Fruit fly (Drosophila melanogaster) whole organism, embryonic: ENCODE results near the gene HP1b.

Experiments used
- ATbp ChIP-seq: fragments of 200-800 bp; sonication (Bioruptor generic); optimal IDR thresholded peaks from 2 replicates; lab custom pipeline; 2017; ENCODE audit warnings: missing biosample characterization, mild to moderate bottlenecking, missing genetic modification characterization, missing genetic modification reagents
- Antp ChIP-seq: fragments of 200-800 bp; sonication (Bioruptor generic); optimal IDR thresholded peaks from 3 replicates; lab custom pipeline; 2016; ENCODE audit warnings: missing biosample characterization, missing genetic modification characterization
- B-H1 ChIP-seq: fragments of 200-800 bp; sonication (Bioruptor generic); IDR thresholded peaks from 3 replicates; pipeline ENCODE4 v1.3.6; 2022; ENCODE audit warnings: missing biosample characterization, missing genetic modification characterization
- Blimp-1 ChIP-seq: fragments of 200-800 bp; sonication (Bioruptor generic); optimal IDR thresholded peaks from 3 replicates; lab custom pipeline; 2018; ENCODE audit warnings: missing biosample characterization, missing genetic modification characterization, mild to moderate bottlenecking, moderate library complexity, missing genetic modification reagents
- CG10366 ChIP-seq: fragments of 200-800 bp; sonication (Bioruptor generic); IDR thresholded peaks from 2 replicates; pipeline ENCODE4 v1.3.6; 2022; ENCODE audit warnings: missing biosample characterization, missing genetic modification characterization
- CG10462 ChIP-seq: fragments of 200-800 bp; sonication (Bioruptor generic); optimal IDR thresholded peaks from 2 replicates; lab custom pipeline; 2016; ENCODE audit warnings: missing biosample characterization, missing genetic modification characterization
- CG11398 ChIP-seq: fragments of 200-800 bp; sonication (Bioruptor generic); optimal IDR thresholded peaks from 2 replicates; lab custom pipeline; 2016; ENCODE audit warnings: missing biosample characterization, missing genetic modification characterization
- CG1233 ChIP-seq: fragments of 200-800 bp; sonication (Bioruptor generic); optimal IDR thresholded peaks from 4 replicates; lab custom pipeline; 2018; ENCODE audit warnings: missing biosample characterization, mild to moderate bottlenecking, missing genetic modification characterization
- CG12769 ChIP-seq: fragments of 200-800 bp; sonication (Bioruptor generic); optimal IDR thresholded peaks from 2 replicates; lab custom pipeline; 2019; ENCODE audit warnings: missing biosample characterization, mild to moderate bottlenecking, missing genetic modification characterization, moderate library complexity
- CG14441 ChIP-seq: fragments of 200-800 bp; sonication (Bioruptor generic); IDR thresholded peaks from 2 replicates; pipeline ENCODE4 v1.3.6; 2022; ENCODE audit warnings: missing biosample characterization, missing genetic modification characterization
- CG15696 ChIP-seq: fragments of 200-800 bp; sonication (Bioruptor generic); optimal IDR thresholded peaks from 2 replicates; lab custom pipeline; 2019; ENCODE audit warnings: missing biosample characterization, mild to moderate bottlenecking, missing genetic modification characterization, moderate library complexity
- CG16779 ChIP-seq: fragments of 200-800 bp; sonication (Bioruptor generic); IDR thresholded peaks from 2 replicates; pipeline ENCODE4 v1.3.6; 2022; ENCODE audit warnings: missing biosample characterization, missing genetic modification characterization
- CG17612 ChIP-seq: fragments of 200-800 bp; sonication (Bioruptor generic); IDR thresholded peaks from 2 replicates; pipeline ENCODE4 v1.3.6; 2022; ENCODE audit warnings: missing biosample characterization, missing genetic modification characterization
- CG2199 ChIP-seq: fragments of 200-800 bp; sonication (Bioruptor generic); IDR thresholded peaks from 3 replicates; pipeline ENCODE4 v1.3.6; 2022; ENCODE audit warnings: missing biosample characterization, missing genetic modification characterization
- CG4360 ChIP-seq: fragments of 200-800 bp; sonication (Bioruptor generic); IDR thresholded peaks from 2 replicates; pipeline ENCODE4 v1.3.6; 2022; ENCODE audit warnings: missing biosample characterization, missing genetic modification characterization
- CG4404 ChIP-seq: fragments of 200-800 bp; sonication (Bioruptor generic); IDR thresholded peaks from 2 replicates; pipeline ENCODE4 v1.3.6; 2022; ENCODE audit warnings: missing biosample characterization, missing genetic modification characterization
- CG6689 ChIP-seq: fragments of 200-800 bp; sonication (Bioruptor generic); IDR thresholded peaks from 2 replicates; pipeline ENCODE4 v1.3.6; 2022; ENCODE audit warnings: missing biosample characterization, missing genetic modification characterization
- CG7839 ChIP-seq: fragments of 200-800 bp; sonication (Bioruptor generic); optimal IDR thresholded peaks from 3 replicates; lab custom pipeline; 2018; ENCODE audit warnings: missing biosample characterization, mild to moderate bottlenecking, missing genetic modification characterization, moderate library complexity
- Chrac-16 ChIP-seq: fragments of 200-800 bp; sonication (Bioruptor generic); optimal IDR thresholded peaks from 3 replicates; lab custom pipeline; 2016; ENCODE audit warnings: missing biosample characterization, missing genetic modification characterization
- CrebB ChIP-seq: fragments of 200-800 bp; sonication (Bioruptor generic); optimal IDR thresholded peaks from 3 replicates; lab custom pipeline; 2018; ENCODE audit warnings: missing biosample characterization, mild to moderate bottlenecking, missing genetic modification characterization
- D19B ChIP-seq: fragments of 200-800 bp; sonication (Bioruptor generic); optimal IDR thresholded peaks from 2 replicates; lab custom pipeline; 2017; ENCODE audit warnings: missing biosample characterization, mild to moderate bottlenecking, missing genetic modification characterization
- Dip3 ChIP-seq: fragments of 200-800 bp; sonication (Bioruptor generic); optimal IDR thresholded peaks from 3 replicates; lab custom pipeline; 2016; ENCODE audit warnings: missing biosample characterization, missing genetic modification characterization
- Doc3 ChIP-seq: fragments of 200-800 bp; sonication (Bioruptor generic); IDR thresholded peaks from 3 replicates; pipeline ENCODE4 v1.3.6; 2022; ENCODE audit warnings: missing biosample characterization, missing genetic modification characterization; ENCODE audit not compliant: partially characterized antibody
- Dp ChIP-seq: fragments of 200-800 bp; sonication (Bioruptor generic); optimal IDR thresholded peaks from 2 replicates; lab custom pipeline; 2018; ENCODE audit warnings: missing biosample characterization, mild to moderate bottlenecking, missing genetic modification characterization, moderate library complexity
- Med ChIP-seq: fragments of 200-800 bp; sonication (Bioruptor generic); peaks from one replicate; lab custom pipeline; 2016; ENCODE audit warnings: missing biosample characterization, missing genetic modification characterization, mild to moderate bottlenecking, inconsistent platforms, moderate library complexity
- Mrtf ChIP-seq: fragments of 200-800 bp; sonication (Bioruptor generic); IDR thresholded peaks from 3 replicates; pipeline ENCODE4 v1.3.6; 2022; ENCODE audit warnings: missing biosample characterization, missing genetic modification characterization
- Oli ChIP-seq: fragments of 200-800 bp; sonication (Bioruptor generic); optimal IDR thresholded peaks from 2 replicates; lab custom pipeline; 2018; ENCODE audit warnings: missing biosample characterization, mild to moderate bottlenecking, missing genetic modification characterization, moderate library complexity
- YL-1 ChIP-seq: fragments of 200-800 bp; sonication (Bioruptor generic); optimal IDR thresholded peaks from 3 replicates; lab custom pipeline; 2017; ENCODE audit warnings: missing biosample characterization, mild to moderate bottlenecking, missing genetic modification characterization
- bcd ChIP-seq: fragments of 200-800 bp; sonication (Bioruptor generic); optimal IDR thresholded peaks from 2 replicates; lab custom pipeline; 2017; ENCODE audit warnings: missing biosample characterization, mild to moderate bottlenecking, missing genetic modification characterization
- br ChIP-seq: fragments of >200 bp; optimal IDR thresholded peaks from 2 replicates; lab custom pipeline; 2017
- chn ChIP-seq: fragments of 200-800 bp; sonication (Bioruptor generic); optimal IDR thresholded peaks from 2 replicates; lab custom pipeline; 2016; ENCODE audit warnings: missing biosample characterization, missing genetic modification characterization
- dmrt99B ChIP-seq: fragments of 200-800 bp; sonication (Bioruptor generic); optimal IDR thresholded peaks from 2 replicates; lab custom pipeline; 2018; ENCODE audit warnings: missing biosample characterization, mild to moderate bottlenecking, missing genetic modification characterization, moderate library complexity
- ems ChIP-seq: fragments of 200-800 bp; sonication (Bioruptor generic); optimal IDR thresholded peaks from 3 replicates; lab custom pipeline; 2016; ENCODE audit warnings: missing biosample characterization, missing genetic modification characterization
- en ChIP-seq: fragments of 200-800 bp; sonication (Bioruptor generic); optimal IDR thresholded peaks from 2 replicates; lab custom pipeline; 2016; ENCODE audit warnings: missing biosample characterization, missing genetic modification characterization
- gsb ChIP-seq: fragments of 200-800 bp; sonication (Bioruptor generic); IDR thresholded peaks from 2 replicates; pipeline ENCODE4 v1.3.6; 2022; ENCODE audit warnings: missing biosample characterization, missing genetic modification characterization
- gsb-n ChIP-seq: fragments of 200-800 bp; sonication (Bioruptor generic); optimal IDR thresholded peaks from 3 replicates; lab custom pipeline; 2018; ENCODE audit warnings: missing biosample characterization, mild to moderate bottlenecking, missing genetic modification characterization
- hkb ChIP-seq, 2 experiments: fragments of 200-800 bp in 1 of 2; fragments of >200 bp in 1 of 2; sonication (Bioruptor generic) in 1 of 2; IDR thresholded peaks in 1 of 2; optimal IDR thresholded peaks in 1 of 2; 2 replicates each; pipeline versions ENCODE4 v1.3.6 to Lab custom; 2017 to 2022; ENCODE audit warnings: missing biosample characterization in 1 of 2, missing genetic modification characterization in 1 of 2
- luna ChIP-seq: fragments of 200-800 bp; sonication (Bioruptor generic); optimal IDR thresholded peaks from 2 replicates; lab custom pipeline; 2016; ENCODE audit warnings: missing biosample characterization, missing genetic modification characterization
- pb ChIP-seq: fragments of 200-800 bp; sonication (Bioruptor generic); optimal IDR thresholded peaks from 3 replicates; lab custom pipeline; 2016; ENCODE audit warnings: missing biosample characterization, missing genetic modification characterization
- pita ChIP-seq: fragments of 200-800 bp; sonication (Bioruptor generic); optimal IDR thresholded peaks from 2 replicates; lab custom pipeline; 2017; ENCODE audit warnings: missing biosample characterization, mild to moderate bottlenecking, missing genetic modification characterization
- repo ChIP-seq: fragments of 200-800 bp; sonication (Bioruptor generic); optimal IDR thresholded peaks from 2 replicates; lab custom pipeline; 2016; ENCODE audit warnings: missing biosample characterization, missing genetic modification characterization
- scrt ChIP-seq: fragments of 200-800 bp; sonication (Bioruptor generic); optimal IDR thresholded peaks from 2 replicates; lab custom pipeline; 2018; ENCODE audit warnings: missing biosample characterization, mild to moderate bottlenecking, missing genetic modification characterization, moderate library complexity
- sd ChIP-seq: fragments of 200-800 bp; sonication (Bioruptor generic); optimal IDR thresholded peaks from 3 replicates; lab custom pipeline; 2018; ENCODE audit warnings: missing biosample characterization, mild to moderate bottlenecking, missing genetic modification characterization, moderate library complexity
- sima ChIP-seq: fragments of 200-800 bp; sonication (Bioruptor generic); optimal IDR thresholded peaks from 2 replicates; lab custom pipeline; 2016; ENCODE audit warnings: missing biosample characterization, missing genetic modification characterization
- slbo ChIP-seq: fragments of 200-800 bp; sonication (Bioruptor generic); IDR thresholded peaks from 2 replicates; pipeline ENCODE4 v1.3.6; 2022; ENCODE audit warnings: missing biosample characterization, missing genetic modification characterization
- sr ChIP-seq: fragments of 200-800 bp; sonication (Bioruptor generic); IDR thresholded peaks from 3 replicates; pipeline ENCODE4 v1.3.6; 2022; ENCODE audit warnings: missing biosample characterization, missing genetic modification characterization
- tll ChIP-seq, 2 experiments: fragments of 200-800 bp in 1 of 2; fragments of >200 bp in 1 of 2; sonication (Bioruptor generic) in 1 of 2; optimal IDR thresholded peaks; 2 replicates each; lab custom pipeline; 2017 to 2019; ENCODE audit warnings: missing biosample characterization in 2 of 2, missing genetic modification characterization in 2 of 2, mild to moderate bottlenecking in 1 of 2, moderate library complexity in 1 of 2
- ttk ChIP-seq: fragments of 200-800 bp; sonication (Bioruptor generic); IDR thresholded peaks from 2 replicates; pipeline ENCODE4 v2.1.2; 2022; ENCODE audit warnings: missing biosample characterization, missing genetic modification characterization
- vnd ChIP-seq: fragments of 200-800 bp; sonication (Bioruptor generic); IDR thresholded peaks from 3 replicates; pipeline ENCODE4 v1.3.6; 2022; ENCODE audit warnings: missing biosample characterization, missing genetic modification characterization; ENCODE audit not compliant: partially characterized antibody
- zf30C ChIP-seq: fragments of 200-800 bp; sonication (Bioruptor generic); optimal IDR thresholded peaks from 3 replicates; lab custom pipeline; 2018; ENCODE audit warnings: missing biosample characterization, mild to moderate bottlenecking, missing genetic modification characterization

HP1b gene

dm6 chrX:9047725-9048384 is 33.0 kb upstream of the HP1b start (continued):
- peak; percentile 3 for TF ChIP-seq Antp (GFP tag; lab: Kevin White, UChicago)
- TF ChIP-seq CG1233 (GFP tag; lab: Kevin White, UChicago): peak; percentile 55
- TF ChIP-seq pita (GFP tag; lab: Kevin White, UChicago): no peak
- no peak for TF ChIP-seq CG10462 (GFP tag; lab: Kevin White, UChicago)
- peak; percentile 81 for TF ChIP-seq CG15696 (tag; lab: Kevin White, UChicago)
- peak; percentile 33 for TF ChIP-seq CG12769 (tag; lab: Kevin White, UChicago)
- TF ChIP-seq CG6689 (GFP tag; lab: Robert Waterston, UW): peak; percentile 65
- no peak for TF ChIP-seq sr
- TF ChIP-seq sd: no peak
- no peak for TF ChIP-seq zf30C (GFP tag; lab: Kevin White, UChicago)
- 0 out of 2 replicates have a peak, but pooled peaks have one; percentile 4 for TF ChIP-seq ttk (GFP tag; lab: Robert Waterston, UW)
- no peak for TF ChIP-seq CrebB (tag; lab: Kevin White, UChicago)
- TF ChIP-seq Doc3 (GFP tag; lab: Robert Waterston, UW): no peak
- TF ChIP-seq CG4360 (GFP tag; lab: Robert Waterston, UW): 0 out of 2 replicates have a peak, but pooled peaks have one; percentile 28
- TF ChIP-seq Dip3: no peak
- TF ChIP-seq sima (GFP tag; lab: Kevin White, UChicago): no peak
- TF ChIP-seq Mrtf (GFP tag; lab: Robert Waterston, UW): no peak
- TF ChIP-seq CG14441 (GFP tag; lab: Robert Waterston, UW): no peak
- TF ChIP-seq luna: no peak
- no peak for TF ChIP-seq gsb (GFP tag; lab: Robert Waterston, UW)
- no peak for TF ChIP-seq hkb (optimal IDR thresholded peaks at IDR 0.05; lab: Kevin White, UChicago)
- peak; percentile 77 for TF ChIP-seq hkb (GFP tag; IDR thresholded peaks at IDR 0.05; lab: Robert Waterston, UW)
- TF ChIP-seq pb (GFP tag; lab: Kevin White, UChicago): no peak
- TF ChIP-seq Oli: peak; percentile 82
- no peak for TF ChIP-seq repo (GFP tag; lab: Kevin White, UChicago)
- TF ChIP-seq br (lab: Kevin White, UChicago): no peak
- peak; percentile 82 for TF ChIP-seq CG7839 (tag; lab: Kevin White, UChicago)
- peak; percentile 81 for TF ChIP-seq Med (GFP tag; lab: Kevin White, UChicago)
- TF ChIP-seq YL-1: no peak
- no peak; the same call in 1 of the 2 replicates for TF ChIP-seq CG10366 (GFP tag; lab: Robert Waterston, UW)
- no peak for TF ChIP-seq tll (GFP tag; optimal IDR thresholded peaks at IDR 0.05; lab: Kevin White, UChicago)
- TF ChIP-seq ATbp (GFP tag; lab: Kevin White, UChicago): peak; percentile 67
- TF ChIP-seq Blimp-1: peak; percentile 72
- no peak for TF ChIP-seq Dp (GFP tag; lab: Kevin White, UChicago)
- no peak for TF ChIP-seq en (GFP tag; lab: Kevin White, UChicago)
- TF ChIP-seq chn: peak; percentile 3
- no peak for TF ChIP-seq scrt (GFP tag; lab: Kevin White, UChicago)
- TF ChIP-seq ems (GFP tag; lab: Kevin White, UChicago): no peak
- TF ChIP-seq slbo (GFP tag; lab: Robert Waterston, UW): no peak
- peak; percentile 91 for TF ChIP-seq gsb-n (tag; lab: Kevin White, UChicago)
- TF ChIP-seq vnd: no peak
- TF ChIP-seq B-H1 (GFP tag; lab: Robert Waterston, UW): no peak
- peak; percentile 44 for TF ChIP-seq Chrac-16
- peak; percentile 45 for TF ChIP-seq CG4404 (GFP tag; lab: Robert Waterston, UW)
- peak; percentile 45 for TF ChIP-seq bcd (GFP tag; lab: Kevin White, UChicago)
- TF ChIP-seq CG17612 (GFP tag; lab: Robert Waterston, UW): no peak
- no peak for TF ChIP-seq D19B
- no peak for TF ChIP-seq CG16779
- TF ChIP-seq CG11398: no peak
- peak; percentile 87 for TF ChIP-seq dmrt99B (tag; lab: Kevin White, UChicago)
- no peak for TF ChIP-seq CG2199 (GFP tag; lab: Robert Waterston, UW)
